Worm (Caenorhabditis elegans) whole organism, L4 larva: ENCODE measurements around the gene tgt-1.
A peak's percentile ranks its signal among the peaks of the same experiment; 100 is the strongest.

ENCODE experiments used
- F26F4.8 ChIP-seq: fragments of 200-800 bp; sonication (Bioruptor generic); conservative IDR thresholded peaks from 2 replicates; pipeline ENCODE4 v1.3.6; 2022; ENCODE audit warnings: missing genetic modification characterization, missing compliant biosample characterization
- F37D6.2 ChIP-seq: sonication (generic microtip); optimal IDR thresholded peaks from 2 replicates; lab custom pipeline; 2016; ENCODE audit warnings: mild to moderate bottlenecking, missing genetic modification characterization, missing compliant biosample characterization
- F44E2.7 ChIP-seq: fragments of 200-800 bp; sonication (Bioruptor generic); IDR thresholded peaks from 2 replicates; pipeline ENCODE4 v2.1.2; 2022; ENCODE audit warnings: missing genetic modification characterization, missing compliant biosample characterization
- R02D3.7 ChIP-seq: fragments of 150-350 bp; sonication (generic microtip); optimal IDR thresholded peaks from 3 replicates; lab custom pipeline; 2014; ENCODE audit warnings: missing biosample characterization, missing genetic modification characterization
- T20F7.1 ChIP-seq: fragments of 200-800 bp; sonication (Bioruptor generic); optimal IDR thresholded peaks from 2 replicates; lab custom pipeline; 2018; ENCODE audit warnings: mild to moderate bottlenecking, missing genetic modification characterization, missing compliant biosample characterization
- Y105C5A.15 ChIP-seq: fragments of 200-800 bp; sonication (Bioruptor generic); IDR thresholded peaks from 2 replicates; pipeline ENCODE4 v1.3.6; 2022; ENCODE audit warnings: missing genetic modification characterization, missing compliant biosample characterization
- Y5F2A.4 ChIP-seq: fragments of 200-800 bp; sonication (Bioruptor generic); optimal IDR thresholded peaks from 2 replicates; lab custom pipeline; 2018; ENCODE audit warnings: mild to moderate bottlenecking, missing genetic modification characterization, missing compliant biosample characterization
- Y75B8A.6 ChIP-seq: fragments of 200-800 bp; sonication (Bioruptor generic); IDR thresholded peaks from 2 replicates; pipeline ENCODE4 v1.3.6; 2022; ENCODE audit warnings: missing genetic modification reagents, missing genetic modification characterization, missing compliant biosample characterization
- aha-1 ChIP-seq: fragments of 150-350 bp; peaks from one replicate; lab custom pipeline; 2014; ENCODE audit warnings: missing biosample characterization, missing genetic modification characterization
- aly-2 ChIP-seq: sonication (generic microtip); optimal IDR thresholded peaks from 2 replicates; lab custom pipeline; 2018; ENCODE audit warnings: missing biosample characterization, missing genetic modification characterization
- ama-1 ChIP-seq: fragments of 150-350 bp; optimal IDR thresholded peaks from 2 replicates; lab custom pipeline; 2014; ENCODE audit warnings: inconsistent platforms, mixed read lengths
- arid-1 ChIP-seq: fragments of 200-800 bp; sonication (Bioruptor generic); conservative IDR thresholded peaks from 2 replicates; pipeline ENCODE4 v1.3.6; 2022; ENCODE audit warnings: missing genetic modification reagents, missing genetic modification characterization, missing compliant biosample characterization
- ceh-20 ChIP-seq: fragments of 200-800 bp; sonication (Bioruptor generic); IDR thresholded peaks from 2 replicates; pipeline ENCODE4 v1.3.6; 2022; ENCODE audit warnings: missing genetic modification reagents, missing genetic modification characterization, missing compliant biosample characterization
- ceh-28 ChIP-seq: fragments of 150-350 bp; optimal IDR thresholded peaks from 2 replicates; lab custom pipeline; 2014; ENCODE audit warnings: missing biosample characterization, missing genetic modification reagents, missing genetic modification characterization
- ceh-82 ChIP-seq: sonication (generic microtip); optimal IDR thresholded peaks from 2 replicates; lab custom pipeline; 2017; ENCODE audit warnings: missing biosample characterization, missing genetic modification characterization
- ces-1 ChIP-seq: fragments of 150-350 bp; sonication (generic microtip); optimal IDR thresholded peaks from 4 replicates; lab custom pipeline; 2014; ENCODE audit warnings: missing biosample characterization, missing genetic modification reagents, missing genetic modification characterization
- cey-2 ChIP-seq: sonication (generic microtip); optimal IDR thresholded peaks from 3 replicates; lab custom pipeline; 2017; ENCODE audit warnings: missing genetic modification characterization, mild to moderate bottlenecking, missing compliant biosample characterization, antibody characterized with exemption, borderline replicate concordance; ENCODE audit not compliant: insufficient read depth
- ctbp-1 ChIP-seq: fragments of 200-800 bp; sonication (Bioruptor generic); IDR thresholded peaks from 2 replicates; pipeline ENCODE4 v1.3.6; 2022; ENCODE audit warnings: missing genetic modification reagents, missing genetic modification characterization, missing compliant biosample characterization
- daf-12 ChIP-seq: fragments of 150-350 bp; optimal IDR thresholded peaks from 2 replicates; lab custom pipeline; 2014; ENCODE audit warnings: missing biosample characterization, missing genetic modification reagents, missing genetic modification characterization
- daf-16 ChIP-seq, 3 experiments: sonication (generic microtip); optimal IDR thresholded peaks; 2 replicates each; lab custom pipeline; 2016 to 2017; ENCODE audit warnings: missing genetic modification characterization in 3 of 3, missing genetic modification reagents in 3 of 3, mild to moderate bottlenecking in 2 of 3, missing compliant biosample characterization in 2 of 3, missing biosample characterization in 1 of 3, moderate library complexity in 1 of 3
- dmd-6 ChIP-seq: fragments of 200-800 bp; sonication (Bioruptor generic); IDR thresholded peaks from 2 replicates; pipeline ENCODE4 v1.3.6; 2022; ENCODE audit warnings: missing genetic modification reagents, missing genetic modification characterization, missing compliant biosample characterization
- dmd-8 ChIP-seq: fragments of 200-800 bp; sonication (Bioruptor generic); IDR thresholded peaks from 2 replicates; pipeline ENCODE4 v1.3.6; 2022; ENCODE audit warnings: missing genetic modification characterization, missing compliant biosample characterization
- dmd-9 ChIP-seq: fragments of 200-800 bp; sonication (Bioruptor generic); IDR thresholded peaks from 2 replicates; pipeline ENCODE4 v1.3.6; 2022; ENCODE audit warnings: missing genetic modification reagents, missing genetic modification characterization, missing compliant biosample characterization
- dve-1 ChIP-seq: sonication (generic microtip); optimal IDR thresholded peaks from 2 replicates; lab custom pipeline; 2017; ENCODE audit warnings: antibody characterized with exemption, mild to moderate bottlenecking, missing genetic modification characterization, missing compliant biosample characterization; ENCODE audit not compliant: insufficient read depth
- egl-27 ChIP-seq: sonication (generic microtip); optimal IDR thresholded peaks from 3 replicates; lab custom pipeline; 2017; ENCODE audit warnings: missing biosample characterization, missing genetic modification reagents, missing genetic modification characterization
- gei-8 ChIP-seq: fragments of 200-800 bp; sonication (Bioruptor generic); optimal IDR thresholded peaks from 2 replicates; lab custom pipeline; 2018; ENCODE audit warnings: mild to moderate bottlenecking, missing genetic modification characterization, missing compliant biosample characterization
- hif-1 ChIP-seq, 2 experiments: sonication (generic microtip); optimal IDR thresholded peaks; 2 replicates each; lab custom pipeline; 2016 to 2017; ENCODE audit warnings: missing compliant biosample characterization in 2 of 2, missing genetic modification characterization in 2 of 2, missing genetic modification reagents in 2 of 2, missing genotype in 2 of 2, mild to moderate bottlenecking in 1 of 2
- lin-1 ChIP-seq: fragments of 200-800 bp; sonication (Bioruptor generic); IDR thresholded peaks from 2 replicates; pipeline ENCODE4 v1.3.6; 2022; ENCODE audit warnings: missing genetic modification reagents, missing genetic modification characterization, missing compliant biosample characterization
- lin-13 ChIP-seq: fragments of 150-350 bp; optimal IDR thresholded peaks from 2 replicates; lab custom pipeline; 2014; ENCODE audit warnings: missing biosample characterization, missing genetic modification reagents, missing genetic modification characterization
- lin-38 ChIP-seq: fragments of 200-800 bp; sonication (Bioruptor generic); IDR thresholded peaks from 2 replicates; pipeline ENCODE4 v1.3.6; 2022; ENCODE audit warnings: missing genetic modification reagents, missing genetic modification characterization, missing compliant biosample characterization
- lin-39 ChIP-seq: fragments of 150-350 bp; optimal IDR thresholded peaks from 2 replicates; lab custom pipeline; 2014; ENCODE audit warnings: missing biosample characterization, missing genetic modification reagents, missing genetic modification characterization
- madf-5 ChIP-seq, 2 experiments: fragments of 200-800 bp; sonication (Bioruptor generic); IDR thresholded peaks; 2 replicates each; pipeline ENCODE4 v1.3.6; 2022; ENCODE audit warnings: missing compliant biosample characterization in 2 of 2, missing genetic modification characterization in 2 of 2
- mdt-29 ChIP-seq: fragments of 200-800 bp; sonication (Bioruptor generic); IDR thresholded peaks from 2 replicates; pipeline ENCODE4 v1.3.6; 2022; ENCODE audit warnings: missing genetic modification reagents, missing genetic modification characterization, missing compliant biosample characterization
- mep-1 ChIP-seq: fragments of 150-350 bp; sonication (generic microtip); optimal IDR thresholded peaks from 3 replicates; lab custom pipeline; 2014; ENCODE audit warnings: missing biosample characterization, missing genetic modification characterization
- mes-2 ChIP-seq: sonication (generic microtip); optimal IDR thresholded peaks from 2 replicates; lab custom pipeline; 2016; ENCODE audit warnings: missing genotype, mild to moderate bottlenecking, missing genetic modification characterization, missing compliant biosample characterization; ENCODE audit not compliant: poor library complexity, severe bottlenecking
- nhr-11 ChIP-seq: fragments of 150-350 bp; optimal IDR thresholded peaks from 2 replicates; lab custom pipeline; 2014; ENCODE audit warnings: missing biosample characterization, missing genetic modification characterization
- nhr-237 ChIP-seq: sonication (generic microtip); optimal IDR thresholded peaks from 2 replicates; lab custom pipeline; 2017; ENCODE audit warnings: missing biosample characterization, missing genetic modification characterization
- nhr-25 ChIP-seq: sonication (generic microtip); optimal IDR thresholded peaks from 2 replicates; lab custom pipeline; 2017; ENCODE audit warnings: missing genetic modification characterization, mild to moderate bottlenecking, missing compliant biosample characterization, antibody characterized with exemption, moderate library complexity, borderline replicate concordance; ENCODE audit not compliant: insufficient read depth
- nhr-28 ChIP-seq: fragments of 150-350 bp; optimal IDR thresholded peaks from 2 replicates; lab custom pipeline; 2014; ENCODE audit warnings: missing biosample characterization, missing genetic modification characterization
- nhr-42 ChIP-seq: fragments of 200-800 bp; sonication (Bioruptor generic); IDR thresholded peaks from 2 replicates; pipeline ENCODE4 v1.3.6; 2022; ENCODE audit warnings: missing genetic modification characterization, missing compliant biosample characterization
- nhr-48 ChIP-seq: sonication (generic microtip); optimal IDR thresholded peaks from 2 replicates; lab custom pipeline; 2016; ENCODE audit warnings: mild to moderate bottlenecking, missing genetic modification characterization, missing compliant biosample characterization
- nhr-76 ChIP-seq: fragments of 150-350 bp; optimal IDR thresholded peaks from 2 replicates; lab custom pipeline; 2014; ENCODE audit warnings: missing biosample characterization, missing genetic modification characterization
- rbr-2 ChIP-seq: sonication (generic microtip); optimal IDR thresholded peaks from 2 replicates; lab custom pipeline; 2016; ENCODE audit warnings: missing genotype, missing genetic modification characterization, missing compliant biosample characterization
- sdz-12 ChIP-seq: fragments of 200-800 bp; sonication (Bioruptor generic); optimal IDR thresholded peaks from 2 replicates; lab custom pipeline; 2018; ENCODE audit warnings: mild to moderate bottlenecking, missing genetic modification characterization, missing compliant biosample characterization
- snpc-1.2 ChIP-seq: fragments of 200-800 bp; sonication (Bioruptor generic); IDR thresholded peaks from 2 replicates; pipeline ENCODE4 v1.3.6; 2022; ENCODE audit warnings: missing genetic modification reagents, missing genetic modification characterization, missing compliant biosample characterization
- tra-1 ChIP-seq: fragments of 200-800 bp; sonication (Bioruptor generic); IDR thresholded peaks from 2 replicates; pipeline ENCODE4 v1.3.6; 2022; ENCODE audit warnings: missing genetic modification reagents, missing genetic modification characterization, missing compliant biosample characterization
- unc-39 ChIP-seq: sonication (generic microtip); optimal IDR thresholded peaks from 2 replicates; lab custom pipeline; 2017; ENCODE audit warnings: missing biosample characterization, missing genetic modification characterization
- unc-62 ChIP-seq, 3 experiments: fragments of 150-350 bp in 1 of 3; sonication (generic microtip); optimal IDR thresholded peaks in 2 of 3; peaks in 1 of 3; 1 replicate in 1 of 3; 2 replicates in 2 of 3; lab custom pipeline; 2014 to 2017; ENCODE audit warnings: missing biosample characterization in 3 of 3, missing genetic modification characterization in 3 of 3, missing genetic modification reagents in 3 of 3, missing genotype in 1 of 3
- vab-7 ChIP-seq: fragments of 200-800 bp; sonication (Bioruptor generic); IDR thresholded peaks from 2 replicates; pipeline ENCODE4 v1.3.6; 2022; ENCODE audit warnings: missing genetic modification reagents, missing genetic modification characterization, missing compliant biosample characterization
- zag-1 ChIP-seq: fragments of 150-350 bp; optimal IDR thresholded peaks from 2 replicates; lab custom pipeline; 2014; ENCODE audit warnings: missing biosample characterization, missing genetic modification characterization

Gene tgt-1

DNA sequence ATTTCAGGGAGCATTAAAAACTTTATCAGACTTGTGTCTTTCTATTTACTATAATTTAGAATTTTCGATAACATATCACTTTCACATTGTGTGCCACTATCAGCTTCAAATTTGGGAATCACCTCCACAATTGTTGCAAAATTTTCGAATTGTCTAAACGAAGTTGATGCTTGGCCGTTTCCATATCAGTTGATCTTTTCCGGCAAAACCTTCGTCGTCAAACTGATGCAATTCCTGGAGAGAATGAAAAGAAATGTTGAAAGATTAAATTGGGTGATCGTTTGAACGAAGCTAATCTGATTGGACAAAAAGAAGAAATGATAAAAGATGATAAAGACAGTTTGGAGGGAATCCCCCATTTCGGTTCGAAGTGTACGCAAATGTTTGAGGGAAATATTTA lies 4.0 kb downstream of the tgt-1 start (continued):
- TF ChIP-seq hif-1 (tag; optimal IDR thresholded peaks at IDR 0.05; lab: Kevin White, UChicago) (peak in 1 of 2 experiments; percentile 2), lin-39 (no peak), nhr-76 (no peak), nhr-42 (no peak), nhr-25 (tag; lab: Kevin White, UChicago) (no peak), T20F7.1 (peak; percentile 66), ceh-28 (no peak), lin-1 (GFP tag; lab: Robert Waterston, UW) (peak; percentile 93), Y105C5A.15 (GFP tag; lab: Robert Waterston, UW) (no peak), egl-27 (tag; lab: Kevin White, UChicago) (no peak), rbr-2 (no peak), arid-1 (peak; percentile 39), F44E2.7 (GFP tag; lab: Robert Waterston, UW) (no peak), dve-1 (tag; lab: Kevin White, UChicago) (peak; percentile 84), sdz-12 (GFP tag; lab: Kevin White, UChicago) (no peak), mdt-29 (GFP tag; lab: Robert Waterston, UW) (peak; percentile 66; the same call in 1 of the 2 replicates), ceh-82 (tag; lab: Kevin White, UChicago) (no peak), aly-2 (tag; lab: Kevin White, UChicago) (no peak), gei-8 (GFP tag; lab: Kevin White, UChicago) (peak; percentile 81), cey-2 (no peak), mes-2 (peak; percentile 65), mep-1 (tag; lab: Kevin White, UChicago) (peak; percentile 86), unc-62 (GFP tag; optimal IDR thresholded peaks at IDR 0.05 in 1 of 2; lab: Kevin White, UChicago) (no peak), unc-62 (tag; optimal IDR thresholded peaks at IDR 0.05; lab: Kevin White, UChicago) (no peak), vab-7 (GFP tag; lab: Robert Waterston, UW) (no peak), madf-5 (GFP tag; IDR thresholded peaks at IDR 0.05; lab: Robert Waterston, UW) (no peak), nhr-48 (tag; lab: Kevin White, UChicago) (peak; percentile 86), tra-1 (peak; percentile 65), ama-1 (lab: Kevin White, UChicago) (peak; percentile 55), ceh-20 (GFP tag; lab: Robert Waterston, UW) (no peak), R02D3.7 (tag; lab: Kevin White, UChicago) (no peak), dmd-6 (GFP tag; lab: Robert Waterston, UW) (peak; percentile 94), F26F4.8 (GFP tag; lab: Robert Waterston, UW) (no peak), ces-1 (GFP tag; lab: Kevin White, UChicago) (no peak), dmd-8 (GFP tag; lab: Robert Waterston, UW) (no peak), lin-38 (GFP tag; lab: Robert Waterston, UW) (peak; percentile 46), ctbp-1 (GFP tag; lab: Robert Waterston, UW) (no peak), zag-1 (tag; lab: Kevin White, UChicago) (no peak), nhr-237 (tag; lab: Kevin White, UChicago) (no peak), snpc-1.2 (GFP tag; lab: Robert Waterston, UW) (no peak), F37D6.2 (tag; lab: Kevin White, UChicago) (no peak), nhr-28 (tag; lab: Kevin White, UChicago) (peak; percentile 75), nhr-11 (tag; lab: Kevin White, UChicago) (no peak), lin-13 (GFP tag; lab: Kevin White, UChicago) (no peak), Y5F2A.4 (GFP tag; lab: Kevin White, UChicago) (no peak), unc-39 (tag; lab: Kevin White, UChicago) (no peak), dmd-9 (GFP tag; lab: Robert Waterston, UW) (no peak), aha-1 (tag; lab: Kevin White, UChicago) (peak; percentile 95), daf-12 (no peak), daf-16 (GFP tag; optimal IDR thresholded peaks at IDR 0.05; lab: Kevin White, UChicago) (peak in 1 of 2 experiments; percentile 73), daf-16 (tag; optimal IDR thresholded peaks at IDR 0.05; lab: Kevin White, UChicago) (peak; percentile 92), Y75B8A.6 (GFP tag; lab: Robert Waterston, UW) (peak; percentile 69; the same call in 1 of the 2 replicates)
